Fruit fly (Drosophila melanogaster): ENCODE measurements around the gene CG12723.
A peak's percentile ranks its signal among the peaks of the same experiment; 100 is the strongest.

The CG12723 gene

dm6 chrX:13230974-13231373, 39.3 kb upstream of the CG12723 start:
- no peak for TF ChIP-seq h (GFP tag; optimal IDR thresholded peaks at IDR 0.05)
- TF ChIP-seq Hr83 (GFP tag; optimal IDR thresholded peaks at IDR 0.05; ENCODE audit: poor library complexity, severe bottlenecking): no peak
- no peak for TF ChIP-seq tai (GFP tag; optimal IDR thresholded peaks at IDR 0.05)
- no peak for TF ChIP-seq dmrt93B (GFP tag; optimal IDR thresholded peaks at IDR 0.05)
- TF ChIP-seq jim (GFP tag; optimal IDR thresholded peaks at IDR 0.05): no peak
- no peak for TF ChIP-seq CG9705 (GFP tag; optimal IDR thresholded peaks at IDR 0.05)
- TF ChIP-seq Myc (optimal IDR thresholded peaks at IDR 0.05): no peak
- TF ChIP-seq usp (GFP tag; optimal IDR thresholded peaks at IDR 0.05): no peak
- TF ChIP-seq OdsH (GFP tag; optimal IDR thresholded peaks at IDR 0.05): no peak
- TF ChIP-seq N (GFP tag; optimal IDR thresholded peaks at IDR 0.05): no peak

- no peak for TF ChIP-seq psq (GFP tag; optimal IDR thresholded peaks at IDR 0.05)
- no peak for TF ChIP-seq Myc (optimal IDR thresholded peaks at IDR 0.05)
- no peak for TF ChIP-seq Sp1 (GFP tag; optimal IDR thresholded peaks at IDR 0.05)
- no peak for TF ChIP-seq Hnf4 (GFP tag; optimal IDR thresholded peaks at IDR 0.05)
- no peak for TF ChIP-seq Hr78 (GFP tag; optimal IDR thresholded peaks at IDR 0.05)
- no peak for TF ChIP-seq pan (optimal IDR thresholded peaks at IDR 0.05)
- TF ChIP-seq usp (GFP tag; optimal IDR thresholded peaks at IDR 0.05): no peak
- TF ChIP-seq Dif (GFP tag; optimal IDR thresholded peaks at IDR 0.05; ENCODE audit: partially characterized antibody): no peak
- TF ChIP-seq woc (GFP tag; optimal IDR thresholded peaks at IDR 0.05): no peak
- no peak for TF ChIP-seq sv (GFP tag; optimal IDR thresholded peaks at IDR 0.05)
- TF ChIP-seq jim (GFP tag; optimal IDR thresholded peaks at IDR 0.05): no peak
- TF ChIP-seq Abd-B (GFP tag; optimal IDR thresholded peaks at IDR 0.05): no peak
- TF ChIP-seq dsf (GFP tag; optimal IDR thresholded peaks at IDR 0.05; ENCODE audit: borderline replicate concordance): no peak
- no peak for TF ChIP-seq fru (GFP tag; optimal IDR thresholded peaks at IDR 0.05)
- no peak for TF ChIP-seq CrebA (GFP tag; optimal IDR thresholded peaks at IDR 0.05; ENCODE audit: borderline replicate concordance)
These were observed 38.1 kb upstream of the CG12723 start for dm6 chrX:13229824-13230223.

- no peak for TF ChIP-seq brk (GFP tag; optimal IDR thresholded peaks at IDR 0.05)
- TF ChIP-seq rgr (GFP tag; optimal IDR thresholded peaks at IDR 0.05): peak; percentile 51
- TF ChIP-seq foxo (GFP tag; optimal IDR thresholded peaks at IDR 0.05): peak in 1 of 2 experiments; percentile 20
- TF ChIP-seq fru (GFP tag; optimal IDR thresholded peaks at IDR 0.05): peak; percentile 8
- no peak for TF ChIP-seq Rel (GFP tag; optimal IDR thresholded peaks at IDR 0.05)
- peak; percentile 72 for TF ChIP-seq Rel (tag; optimal IDR thresholded peaks at IDR 0.05)
- TF ChIP-seq OdsH (GFP tag; optimal IDR thresholded peaks at IDR 0.05): peak; percentile 28
- peak; percentile 11 for TF ChIP-seq psq (GFP tag; optimal IDR thresholded peaks at IDR 0.05)
- TF ChIP-seq br (GFP tag; optimal IDR thresholded peaks at IDR 0.05): peak; percentile 0
- peak; percentile 28 for TF ChIP-seq Hr83 (GFP tag; optimal IDR thresholded peaks at IDR 0.05; ENCODE audit: poor library complexity, severe bottlenecking)
- peak; percentile 15 for TF ChIP-seq h (GFP tag; optimal IDR thresholded peaks at IDR 0.05)
- TF ChIP-seq Hnf4 (GFP tag; optimal IDR thresholded peaks at IDR 0.05): no peak
- no peak for TF ChIP-seq CG9705 (GFP tag; optimal IDR thresholded peaks at IDR 0.05)
These were observed 37.5 kb upstream of the CG12723 start for dm6 chrX:13229217-13229616.

dm6 chrX:13228208-13228606, 36.5 kb upstream of the CG12723 start:
- TF ChIP-seq Hr83 (GFP tag; optimal IDR thresholded peaks at IDR 0.05; ENCODE audit: poor library complexity, severe bottlenecking) (no peak), Dif (GFP tag; optimal IDR thresholded peaks at IDR 0.05; ENCODE audit: partially characterized antibody) (no peak), tai (GFP tag; optimal IDR thresholded peaks at IDR 0.05) (no peak), rgr (GFP tag; optimal IDR thresholded peaks at IDR 0.05) (no peak), br (GFP tag; optimal IDR thresholded peaks at IDR 0.05) (no peak), Jra (GFP tag; optimal IDR thresholded peaks at IDR 0.05) (no peak), Hr78 (GFP tag; optimal IDR thresholded peaks at IDR 0.05) (no peak), CrebA (GFP tag; optimal IDR thresholded peaks at IDR 0.05; ENCODE audit: borderline replicate concordance) (no peak), dsf (GFP tag; optimal IDR thresholded peaks at IDR 0.05; ENCODE audit: borderline replicate concordance) (no peak), dmrt93B (GFP tag; optimal IDR thresholded peaks at IDR 0.05) (no peak), Mio (GFP tag; optimal IDR thresholded peaks at IDR 0.05) (no peak)

- TF ChIP-seq CG32264 (GFP tag; optimal IDR thresholded peaks at IDR 0.05) (no peak), ey (GFP tag; optimal IDR thresholded peaks at IDR 0.05) (no peak), rgr (GFP tag; optimal IDR thresholded peaks at IDR 0.05) (no peak), jim (GFP tag; optimal IDR thresholded peaks at IDR 0.05) (no peak), foxo (GFP tag; optimal IDR thresholded peaks at IDR 0.05) (no peak), lola (GFP tag; optimal IDR thresholded peaks at IDR 0.05) (no peak), sage (GFP tag; optimal IDR thresholded peaks at IDR 0.05) (no peak), Myc (optimal IDR thresholded peaks at IDR 0.05) (no peak), HLH106 (tag; optimal IDR thresholded peaks at IDR 0.05) (no peak)
These were observed 36.0 kb upstream of the CG12723 start for dm6 chrX:13227505-13228207.

Data from whole organism, wandering third instar larva.